Worm (Caenorhabditis elegans): ENCODE data around the gene atat-2.

DNA sequence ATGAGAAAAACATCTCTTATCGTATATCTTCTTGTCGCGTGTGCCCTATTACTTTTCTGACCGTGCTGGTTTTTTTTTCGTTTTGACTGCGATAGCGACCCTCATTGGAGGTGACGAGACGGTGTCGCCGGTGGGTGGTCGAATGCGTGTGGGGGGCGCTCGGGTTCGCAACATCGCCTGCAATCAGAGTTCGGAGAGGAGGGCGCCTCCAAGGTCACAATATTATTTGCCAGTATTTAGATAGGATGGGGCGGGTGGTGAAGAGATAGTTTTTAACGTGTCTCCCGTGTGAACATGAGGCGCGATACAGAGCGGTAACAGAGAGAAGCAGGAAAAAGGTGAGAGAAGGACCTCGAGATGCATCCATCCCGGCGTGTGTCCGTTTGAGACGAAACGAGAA lies 28.0 kb upstream of the atat-2 start:
- TF ChIP-seq ama-1 (optimal IDR thresholded peaks at IDR 0.05): no peak
- no peak for TF ChIP-seq hmbx-1 (tag; optimal IDR thresholded peaks at IDR 0.05)
- TF ChIP-seq B0310.2 (tag; optimal IDR thresholded peaks at IDR 0.05): no peak
- peak; percentile 65 for TF ChIP-seq hmg-4 (GFP tag; optimal IDR thresholded peaks at IDR 0.05)
- no peak for TF ChIP-seq pes-1 (GFP tag; IDR thresholded peaks at IDR 0.05)
- no peak for TF ChIP-seq flt-1 (GFP tag; IDR thresholded peaks at IDR 0.05)
- TF ChIP-seq tbx-37 (GFP tag; conservative IDR thresholded peaks at IDR 0.05): no peak
- TF ChIP-seq hnd-1 (tag; optimal IDR thresholded peaks at IDR 0.05): no peak
- no peak for TF ChIP-seq scrt-1 (GFP tag; IDR thresholded peaks at IDR 0.05)

All from whole organism, early embryonic.